Fruit fly (Drosophila melanogaster): Measurements from ENCODE around the gene fne.
A peak's percentile ranks its signal among the peaks of the same experiment; 100 is the strongest.

DNA sequence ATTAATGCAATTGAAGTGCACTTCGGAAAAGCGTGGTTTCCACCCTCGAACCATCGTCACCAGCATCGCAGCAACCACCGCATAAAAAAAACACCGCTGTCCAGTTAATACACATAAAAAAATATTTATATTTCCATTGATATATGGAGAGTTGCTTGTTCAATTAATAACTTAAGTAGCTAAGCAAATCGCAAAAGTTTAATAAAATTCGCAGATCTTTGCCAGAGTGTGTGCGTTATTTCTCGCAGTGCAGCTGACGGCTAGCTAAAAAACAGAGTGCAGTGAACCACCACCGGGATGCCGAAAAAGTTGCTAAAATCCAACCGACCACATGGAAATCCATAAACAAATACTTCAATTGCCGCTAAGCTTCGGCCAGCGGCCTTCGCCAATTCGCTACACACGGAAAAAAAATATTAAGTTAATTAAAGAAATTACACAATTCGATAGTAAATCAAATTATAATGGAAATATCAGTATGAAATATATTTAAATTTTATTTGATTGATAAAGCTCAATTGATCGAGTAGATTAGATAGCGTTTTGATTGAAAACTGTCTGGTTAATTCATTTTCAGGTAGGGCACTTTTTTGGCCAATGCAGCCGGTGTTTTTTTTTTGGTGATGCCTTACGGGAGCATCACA lies 6.1 kb downstream of the fne start:
- TF ChIP-seq CG15710 (tag; optimal IDR thresholded peaks at IDR 0.05): no peak
- no peak for TF ChIP-seq CG12605 (GFP tag; IDR thresholded peaks at IDR 0.05)
- peak; percentile 39 for TF ChIP-seq Snoo (tag; optimal IDR thresholded peaks at IDR 0.05)

All from whole organism, pupa.